Fruit fly (Drosophila melanogaster): ENCODE measurements around the gene CG11755.
A peak's percentile ranks its signal among the peaks of the same experiment; 100 is the strongest.

DNA sequence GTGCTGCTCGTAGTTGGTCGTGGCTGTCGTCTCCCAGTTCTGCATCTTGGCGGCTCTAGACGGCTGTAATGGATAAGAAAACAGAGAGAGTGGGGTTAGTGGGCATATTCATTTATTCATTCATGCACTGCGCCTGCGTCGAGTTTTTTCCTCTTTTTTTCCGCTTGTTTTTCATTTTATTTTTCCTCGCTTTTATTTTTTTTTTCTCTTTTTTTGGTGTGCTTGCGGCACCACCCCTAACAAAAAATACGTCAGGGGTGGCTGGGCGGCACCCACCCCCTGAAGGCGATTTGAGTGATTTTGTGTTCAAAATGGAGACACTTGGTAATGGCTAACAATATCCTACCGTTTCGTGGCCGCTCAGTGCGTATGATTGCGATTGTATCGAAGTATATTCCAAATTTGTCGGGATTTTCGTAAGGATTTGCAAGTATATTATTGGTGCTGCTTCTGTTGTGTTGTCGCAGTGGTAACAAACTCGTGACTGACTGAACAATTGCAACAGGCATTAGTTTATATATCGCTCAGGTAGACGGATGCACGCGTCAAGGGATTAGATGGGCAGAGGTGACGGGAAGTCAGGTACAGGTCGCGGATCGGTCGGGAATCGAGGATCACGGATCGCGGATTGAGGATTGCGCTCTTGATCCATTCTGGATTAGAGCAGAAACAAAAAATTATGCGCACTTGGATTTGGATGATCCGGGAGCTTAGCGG is 17.6 kb downstream of the CG11755 start:
- peak; percentile 99; the same call in 2 of the 3 replicates for TF ChIP-seq CG4496 (GFP tag; IDR thresholded peaks at IDR 0.05)
- peak; percentile 87 for TF ChIP-seq Pif1B (GFP tag; optimal IDR thresholded peaks at IDR 0.05)
- peak; percentile 86 for TF ChIP-seq CG13204 (GFP tag; optimal IDR thresholded peaks at IDR 0.05)
- peak; percentile 85 for TF ChIP-seq CG8159 (tag; optimal IDR thresholded peaks at IDR 0.05)
- TF ChIP-seq CG10348 (GFP tag; IDR thresholded peaks at IDR 0.05), result no peak
- TF ChIP-seq Ets98B (GFP tag; IDR thresholded peaks at IDR 0.05), result peak; percentile 96
- no peak for TF ChIP-seq CG9948 (tag; optimal IDR thresholded peaks at IDR 0.05)
- no peak for TF ChIP-seq CG8301 (tag; optimal IDR thresholded peaks at IDR 0.05)

Measured in whole organism, pupa.